Comparison of ENCODE assay signal across 4 fruit fly cellular contexts in the genomic region with DNA sequence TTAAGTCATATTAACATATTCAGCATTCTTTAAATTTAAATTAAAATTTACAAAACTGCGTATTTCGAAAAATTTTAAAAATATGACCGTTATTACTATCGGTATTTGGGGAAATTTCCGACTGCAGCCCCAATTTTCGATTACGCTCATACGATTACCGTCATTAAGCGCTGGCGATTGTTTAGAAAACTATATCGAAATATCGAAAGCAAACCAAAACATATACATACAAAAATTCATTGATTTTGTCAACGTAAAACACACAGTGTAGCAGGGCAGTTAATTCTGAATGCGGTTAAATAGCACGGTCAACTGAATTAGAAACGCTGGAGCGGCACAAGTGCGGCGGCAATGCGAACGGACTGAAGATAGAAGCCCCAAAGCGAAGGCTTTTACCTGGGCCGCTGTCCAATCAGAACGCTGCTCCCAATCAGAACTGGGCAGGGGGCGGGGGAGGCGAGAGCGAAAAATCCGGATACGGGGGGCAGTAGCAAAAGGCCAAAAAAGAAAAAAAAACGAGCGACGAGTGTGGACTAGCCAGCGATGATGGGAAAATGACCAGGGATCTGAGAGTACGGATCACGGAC.
TF ChIP-seq lines count a peak whose summit lies in the region.

Gene CG16711 (plus strand): TSS at position 170 of the 587 bp plus-strand sequence.

- no peak for TF ChIP-seq CTCF in whole organism, embryonic (GFP tag; optimal IDR thresholded peaks at IDR 0.05; lab: Kevin White, UChicago)

TF ChIP-seq in whole organism, adult, 20 proteins besides CTCF, POLR2A, EP300 and RAD21:
- no peak for TF ChIP-seq CG14711 (tag; optimal IDR thresholded peaks at IDR 0.05; lab: Kevin White, UChicago)
- TF ChIP-seq cnc (optimal IDR thresholded peaks at IDR 0.05; lab: Kevin White, UChicago): no peak
- peak; percentile 46 for TF ChIP-seq bab1 (GFP tag; optimal IDR thresholded peaks at IDR 0.05; lab: Kevin White, UChicago)
- TF ChIP-seq pad (GFP tag; optimal IDR thresholded peaks at IDR 0.05; lab: Kevin White, UChicago): peak; percentile 14
- peak; percentile 40 for TF ChIP-seq cic (GFP tag; optimal IDR thresholded peaks at IDR 0.05; lab: Kevin White, UChicago)
- TF ChIP-seq ovo (GFP tag; optimal IDR thresholded peaks at IDR 0.05; lab: Kevin White, UChicago): no peak
- no peak for TF ChIP-seq CG7045 (GFP tag; optimal IDR thresholded peaks at IDR 0.05; lab: Kevin White, UChicago)
- no peak for TF ChIP-seq Hr96 (GFP tag; optimal IDR thresholded peaks at IDR 0.05; lab: Kevin White, UChicago)

TF ChIP-seq in whole organism, embryonic, 481 proteins besides CTCF, POLR2A, EP300 and RAD21 (continues in another document):
- TF ChIP-seq zfh1 (GFP tag; IDR thresholded peaks at IDR 0.05; lab: Robert Waterston, UW): 0 out of 3 replicates have a peak, but pooled peaks have one; percentile 21
- TF ChIP-seq Nf-YB (GFP tag; optimal IDR thresholded peaks at IDR 0.05; lab: Kevin White, UChicago): peak; percentile 95
- TF ChIP-seq CG15514 (GFP tag; optimal IDR thresholded peaks at IDR 0.05; lab: Kevin White, UChicago): peak; percentile 45
- TF ChIP-seq zen (tag; optimal IDR thresholded peaks at IDR 0.05; lab: Kevin White, UChicago): peak; percentile 21
- peak; percentile 93 for TF ChIP-seq vnd (GFP tag; IDR thresholded peaks at IDR 0.05; lab: Robert Waterston, UW; ENCODE audit: partially characterized antibody)
- TF ChIP-seq CG7963 (GFP tag; IDR thresholded peaks at IDR 0.05; lab: Robert Waterston, UW; ENCODE audit: partially characterized antibody): peak; percentile 90
- TF ChIP-seq E2f2 (GFP tag; IDR thresholded peaks at IDR 0.05; lab: Robert Waterston, UW): peak; percentile 64
- TF ChIP-seq CG16813 (GFP tag; IDR thresholded peaks at IDR 0.05; lab: Robert Waterston, UW; ENCODE audit: partially characterized antibody): peak; percentile 87
- TF ChIP-seq Scr (GFP tag; IDR thresholded peaks at IDR 0.05; lab: Robert Waterston, UW; ENCODE audit: partially characterized antibody): peak; percentile 92
- peak; percentile 97 for TF ChIP-seq CG13287 (GFP tag; IDR thresholded peaks at IDR 0.05; lab: Robert Waterston, UW; ENCODE audit: partially characterized antibody)
- TF ChIP-seq HmgZ (tag; optimal IDR thresholded peaks at IDR 0.05; lab: Kevin White, UChicago): peak; percentile 24
- TF ChIP-seq CG13123 (GFP tag; optimal IDR thresholded peaks at IDR 0.05; lab: Kevin White, UChicago): no peak
- peak; percentile 89 for TF ChIP-seq inv (GFP tag; IDR thresholded peaks at IDR 0.05; lab: Robert Waterston, UW; ENCODE audit: partially characterized antibody)
- TF ChIP-seq onecut (GFP tag; IDR thresholded peaks at IDR 0.05; lab: Robert Waterston, UW): peak; percentile 95
- peak; percentile 79 for TF ChIP-seq crol (GFP tag; IDR thresholded peaks at IDR 0.05; lab: Robert Waterston, UW)
- TF ChIP-seq CG15601 (tag; optimal IDR thresholded peaks at IDR 0.05; lab: Kevin White, UChicago): peak; percentile 18
- TF ChIP-seq sens (GFP tag; lab: Kevin White, UChicago): peak; percentile 86
- TF ChIP-seq Dref (GFP tag; IDR thresholded peaks at IDR 0.05; lab: Robert Waterston, UW): peak; percentile 92
- no peak for TF ChIP-seq CG12219 (GFP tag; optimal IDR thresholded peaks at IDR 0.05; lab: Kevin White, UChicago)
- no peak for TF ChIP-seq CG30020 (tag; optimal IDR thresholded peaks at IDR 0.05; lab: Kevin White, UChicago)
- TF ChIP-seq CG8281 (tag; optimal IDR thresholded peaks at IDR 0.05; lab: Kevin White, UChicago): no peak
- peak; percentile 95 for TF ChIP-seq Bgb (GFP tag; IDR thresholded peaks at IDR 0.05; lab: Robert Waterston, UW; ENCODE audit: partially characterized antibody)
- peak; percentile 15 for TF ChIP-seq CG2712 (tag; optimal IDR thresholded peaks at IDR 0.05; lab: Kevin White, UChicago)

TF ChIP-seq in whole organism, prepupa, 60 proteins besides CTCF, POLR2A, EP300 and RAD21:
- peak; percentile 9 for TF ChIP-seq esn (GFP tag; optimal IDR thresholded peaks at IDR 0.05; lab: Kevin White, UChicago)
- TF ChIP-seq CG1621 (tag; optimal IDR thresholded peaks at IDR 0.05; lab: Kevin White, UChicago): peak; percentile 85
- no peak for TF ChIP-seq fd85E (GFP tag; optimal IDR thresholded peaks at IDR 0.05; lab: Kevin White, UChicago)
- TF ChIP-seq pdm3 (GFP tag; optimal IDR thresholded peaks at IDR 0.05; lab: Kevin White, UChicago): no peak
- TF ChIP-seq svp (GFP tag; lab: Kevin White, UChicago): peak; percentile 63
- 0 out of 3 replicates have a peak, but pooled peaks have one; percentile 28 for TF ChIP-seq eg (GFP tag; IDR thresholded peaks at IDR 0.05; lab: Robert Waterston, UW)

TF ChIP-seq in whole organism, wandering third instar larva, 38 proteins besides CTCF, POLR2A, EP300 and RAD21:
- TF ChIP-seq usp (GFP tag; optimal IDR thresholded peaks at IDR 0.05; lab: Kevin White, UChicago): no peak
- no peak for TF ChIP-seq Rel (GFP tag; optimal IDR thresholded peaks at IDR 0.05; lab: Kevin White, UChicago)
- TF ChIP-seq Rel (tag; optimal IDR thresholded peaks at IDR 0.05; lab: Kevin White, UChicago): peak; percentile 38
